Worm (Caenorhabditis elegans) whole organism, L2 larva: ENCODE measurements around the gene C35D10.17.

Experiments
- ceh-82 ChIP-seq: fragments of 150-350 bp; optimal IDR thresholded peaks from 2 replicates; lab custom pipeline; 2014; ENCODE audit warnings: missing biosample characterization, missing genetic modification characterization
- dmd-4 ChIP-seq: sonication (generic microtip); optimal IDR thresholded peaks from 2 replicates; lab custom pipeline; 2017; ENCODE audit warnings: missing biosample characterization, missing genetic modification characterization
- elt-3 ChIP-seq: sonication (generic microtip); optimal IDR thresholded peaks from 2 replicates; lab custom pipeline; 2017; ENCODE audit warnings: missing biosample characterization, missing genetic modification characterization
- lin-39 ChIP-seq: fragments of 150-350 bp; optimal IDR thresholded peaks from 2 replicates; lab custom pipeline; 2014; ENCODE audit warnings: missing biosample characterization, missing genetic modification reagents, missing genetic modification characterization
- lsy-2 ChIP-seq, 2 experiments: fragments of 150-350 bp in 1 of 2; sonication (generic microtip) in 1 of 2; optimal IDR thresholded peaks; 2 replicates each; lab custom pipeline; 2014 to 2017; ENCODE audit warnings: missing biosample characterization in 2 of 2, missing genetic modification characterization in 2 of 2
- nhr-10 ChIP-seq: sonication (generic microtip); optimal IDR thresholded peaks from 2 replicates; lab custom pipeline; 2017; ENCODE audit warnings: missing biosample characterization, missing genetic modification characterization
- sma-3 ChIP-seq: sonication (generic microtip); optimal IDR thresholded peaks from 2 replicates; lab custom pipeline; 2016; ENCODE audit warnings: missing genetic modification reagents, missing genetic modification characterization, missing compliant biosample characterization
- unc-62 ChIP-seq: fragments of 150-350 bp; optimal IDR thresholded peaks from 2 replicates; lab custom pipeline; 2014; ENCODE audit warnings: missing biosample characterization, missing genetic modification reagents, missing genetic modification characterization
- ztf-11 ChIP-seq: sonication (generic microtip); optimal IDR thresholded peaks from 2 replicates; lab custom pipeline; 2017; ENCODE audit warnings: missing biosample characterization, missing genetic modification characterization
- ztf-4 ChIP-seq: fragments of 150-350 bp; optimal IDR thresholded peaks from 2 replicates; lab custom pipeline; 2014; ENCODE audit warnings: missing biosample characterization, missing genetic modification characterization

DNA sequence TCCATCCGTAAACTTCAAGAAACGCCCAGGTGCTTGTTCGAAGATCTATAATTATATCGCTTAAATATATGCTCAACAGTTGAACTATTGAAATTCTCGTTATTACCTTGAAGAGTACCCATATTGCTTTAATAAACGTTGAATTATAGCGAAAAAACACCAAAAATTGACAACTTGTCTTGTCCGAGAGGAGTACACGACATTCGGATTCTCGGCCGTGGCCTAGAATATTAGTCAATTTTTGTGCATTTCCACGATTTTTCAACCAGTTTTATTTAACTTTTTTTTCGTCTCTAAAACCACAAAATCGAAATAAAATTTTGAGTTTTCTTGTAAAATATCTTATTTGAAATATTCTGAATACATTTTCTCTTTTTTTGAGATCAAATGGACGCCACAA lies 45.5 kb downstream of the C35D10.17 start, which contains the start of the genes F26F4.9 and cee-1:
- TF ChIP-seq lin-39: no peak
- TF ChIP-seq lsy-2 (tag; optimal IDR thresholded peaks at IDR 0.05; lab: Kevin White, UChicago): peak; percentile 43 to 73
- no peak for TF ChIP-seq ceh-82 (tag; lab: Kevin White, UChicago)
- TF ChIP-seq unc-62 (GFP tag; lab: Kevin White, UChicago): no peak
- peak; percentile 75 for TF ChIP-seq sma-3 (GFP tag; lab: Kevin White, UChicago)
- no peak for TF ChIP-seq ztf-4 (tag; lab: Kevin White, UChicago)
- no peak for TF ChIP-seq elt-3
- no peak for TF ChIP-seq nhr-10 (tag; lab: Kevin White, UChicago)
- TF ChIP-seq ztf-11 (tag; lab: Kevin White, UChicago): no peak
- TF ChIP-seq dmd-4 (tag; lab: Kevin White, UChicago): no peak
